Worm (Caenorhabditis elegans) whole organism, late embryonic: ENCODE measurements around the gene C10C5.4.

Experiments
- T23F11.4 ChIP-seq: fragments of 200-800 bp; sonication (Bioruptor generic); optimal IDR thresholded peaks from 2 replicates; lab custom pipeline; 2018; ENCODE audit warnings: mild to moderate bottlenecking, missing genetic modification characterization, missing compliant biosample characterization
- Y22D7AL.16 ChIP-seq: sonication (generic microtip); optimal IDR thresholded peaks from 2 replicates; lab custom pipeline; 2016; ENCODE audit warnings: missing genetic modification characterization, missing compliant biosample characterization
- ceh-18 ChIP-seq: sonication (generic microtip); optimal IDR thresholded peaks from 2 replicates; lab custom pipeline; 2016; ENCODE audit warnings: missing genetic modification characterization, missing compliant biosample characterization
- ceh-2 ChIP-seq: sonication (generic microtip); optimal IDR thresholded peaks from 2 replicates; lab custom pipeline; 2016; ENCODE audit warnings: missing genotype, missing genetic modification characterization, missing compliant biosample characterization
- ceh-31 ChIP-seq: sonication (generic microtip); optimal IDR thresholded peaks from 2 replicates; lab custom pipeline; 2016; ENCODE audit warnings: missing genetic modification characterization, missing compliant biosample characterization
- ceh-34 ChIP-seq: sonication (generic microtip); optimal IDR thresholded peaks from 2 replicates; lab custom pipeline; 2016; ENCODE audit warnings: mild to moderate bottlenecking, missing genetic modification characterization, missing compliant biosample characterization
- che-1 ChIP-seq: sonication (generic microtip); optimal IDR thresholded peaks from 2 replicates; lab custom pipeline; 2016; ENCODE audit warnings: mild to moderate bottlenecking, missing genetic modification characterization, missing compliant biosample characterization
- elt-2 ChIP-seq: sonication (generic microtip); optimal IDR thresholded peaks from 2 replicates; lab custom pipeline; 2016; ENCODE audit warnings: missing genetic modification reagents, missing genetic modification characterization, missing compliant biosample characterization
- elt-4 ChIP-seq: sonication (generic microtip); optimal IDR thresholded peaks from 2 replicates; lab custom pipeline; 2016; ENCODE audit warnings: missing genetic modification characterization, missing compliant biosample characterization
- fax-1 ChIP-seq: sonication (generic microtip); optimal IDR thresholded peaks from 2 replicates; lab custom pipeline; 2016; ENCODE audit warnings: missing genotype, missing genetic modification characterization, missing compliant biosample characterization
- gmeb-2 ChIP-seq: sonication (generic microtip); optimal IDR thresholded peaks from 2 replicates; lab custom pipeline; 2016; ENCODE audit warnings: missing genetic modification characterization, inconsistent platforms, missing compliant biosample characterization
- hlh-15 ChIP-seq: sonication (generic microtip); optimal IDR thresholded peaks from 2 replicates; lab custom pipeline; 2016; ENCODE audit warnings: missing genetic modification characterization, missing compliant biosample characterization
- hlh-6 ChIP-seq: sonication (generic microtip); optimal IDR thresholded peaks from 2 replicates; lab custom pipeline; 2016; ENCODE audit warnings: missing genotype, missing genetic modification characterization, missing compliant biosample characterization
- hlh-8 ChIP-seq: sonication (generic microtip); optimal IDR thresholded peaks from 2 replicates; lab custom pipeline; 2016; ENCODE audit warnings: missing genotype, missing genetic modification characterization, missing compliant biosample characterization
- lin-11 ChIP-seq: fragments of 200-800 bp; sonication (Bioruptor generic); optimal IDR thresholded peaks from 2 replicates; lab custom pipeline; 2018; ENCODE audit warnings: mild to moderate bottlenecking, missing genetic modification characterization, missing compliant biosample characterization
- madf-2 ChIP-seq: sonication (generic microtip); optimal IDR thresholded peaks from 2 replicates; lab custom pipeline; 2017; ENCODE audit warnings: missing genetic modification characterization, missing compliant biosample characterization
- mec-3 ChIP-seq: sonication (generic microtip); optimal IDR thresholded peaks from 2 replicates; lab custom pipeline; 2016; ENCODE audit warnings: borderline replicate concordance, missing genetic modification characterization, missing compliant biosample characterization
- nfya-1 ChIP-seq: sonication (generic microtip); optimal IDR thresholded peaks from 2 replicates; lab custom pipeline; 2017; ENCODE audit warnings: missing genetic modification characterization, mild to moderate bottlenecking, missing compliant biosample characterization, antibody characterized with exemption, moderate library complexity
- nhr-232 ChIP-seq: sonication (generic microtip); optimal IDR thresholded peaks from 2 replicates; lab custom pipeline; 2016; ENCODE audit warnings: missing genetic modification characterization, missing compliant biosample characterization
- npax-4 ChIP-seq: sonication (generic microtip); optimal IDR thresholded peaks from 2 replicates; lab custom pipeline; 2016; ENCODE audit warnings: missing genetic modification characterization, missing compliant biosample characterization
- odd-2 ChIP-seq: sonication (generic microtip); optimal IDR thresholded peaks from 2 replicates; lab custom pipeline; 2017; ENCODE audit warnings: antibody characterized with exemption, mild to moderate bottlenecking, missing genetic modification characterization, missing compliant biosample characterization
- pag-3 ChIP-seq: sonication (generic microtip); optimal IDR thresholded peaks from 2 replicates; lab custom pipeline; 2016; ENCODE audit warnings: missing compliant biosample characterization, missing genetic modification characterization, borderline replicate concordance
- pax-1 ChIP-seq: fragments of 150-350 bp; optimal IDR thresholded peaks from 2 replicates; lab custom pipeline; 2014; ENCODE audit warnings: missing biosample characterization, missing genetic modification characterization
- pha-2 ChIP-seq: sonication (generic microtip); optimal IDR thresholded peaks from 2 replicates; lab custom pipeline; 2017; ENCODE audit warnings: mild to moderate bottlenecking, missing genetic modification characterization, missing compliant biosample characterization
- pha-4 ChIP-seq: fragments of 150-350 bp; optimal IDR thresholded peaks from 2 replicates; lab custom pipeline; 2018; ENCODE audit warnings: missing biosample characterization, missing genetic modification reagents, missing genetic modification characterization
- rnt-1 ChIP-seq: sonication (generic microtip); optimal IDR thresholded peaks from 2 replicates; lab custom pipeline; 2016; ENCODE audit warnings: missing genetic modification characterization, missing compliant biosample characterization
- sdc-2 ChIP-seq: sonication (generic microtip); optimal IDR thresholded peaks from 2 replicates; lab custom pipeline; 2016; ENCODE audit warnings: missing genotype, missing genetic modification characterization, missing compliant biosample characterization
- sox-4 ChIP-seq: sonication (generic microtip); optimal IDR thresholded peaks from 2 replicates; lab custom pipeline; 2017; ENCODE audit warnings: mild to moderate bottlenecking, missing genetic modification characterization, inconsistent platforms, missing compliant biosample characterization
- tbx-2 ChIP-seq: sonication (generic microtip); optimal IDR thresholded peaks from 2 replicates; lab custom pipeline; 2016; ENCODE audit warnings: missing genetic modification characterization, missing compliant biosample characterization
- tbx-7 ChIP-seq: sonication (generic microtip); optimal IDR thresholded peaks from 2 replicates; lab custom pipeline; 2016; ENCODE audit warnings: missing genotype, missing genetic modification characterization, missing compliant biosample characterization
- ttx-3 ChIP-seq: sonication (generic microtip); optimal IDR thresholded peaks from 2 replicates; lab custom pipeline; 2016; ENCODE audit warnings: missing genetic modification reagents, missing genetic modification characterization, missing compliant biosample characterization
- unc-42 ChIP-seq: sonication (generic microtip); optimal IDR thresholded peaks from 2 replicates; lab custom pipeline; 2016; ENCODE audit warnings: missing genotype, missing genetic modification characterization, missing compliant biosample characterization
- unc-86 ChIP-seq: sonication (generic microtip); optimal IDR thresholded peaks from 2 replicates; lab custom pipeline; 2016; ENCODE audit warnings: missing genetic modification characterization, missing compliant biosample characterization
- zip-5 ChIP-seq: sonication (generic microtip); optimal IDR thresholded peaks from 2 replicates; lab custom pipeline; 2016; ENCODE audit warnings: missing genetic modification characterization, missing compliant biosample characterization

Gene C10C5.4

DNA sequence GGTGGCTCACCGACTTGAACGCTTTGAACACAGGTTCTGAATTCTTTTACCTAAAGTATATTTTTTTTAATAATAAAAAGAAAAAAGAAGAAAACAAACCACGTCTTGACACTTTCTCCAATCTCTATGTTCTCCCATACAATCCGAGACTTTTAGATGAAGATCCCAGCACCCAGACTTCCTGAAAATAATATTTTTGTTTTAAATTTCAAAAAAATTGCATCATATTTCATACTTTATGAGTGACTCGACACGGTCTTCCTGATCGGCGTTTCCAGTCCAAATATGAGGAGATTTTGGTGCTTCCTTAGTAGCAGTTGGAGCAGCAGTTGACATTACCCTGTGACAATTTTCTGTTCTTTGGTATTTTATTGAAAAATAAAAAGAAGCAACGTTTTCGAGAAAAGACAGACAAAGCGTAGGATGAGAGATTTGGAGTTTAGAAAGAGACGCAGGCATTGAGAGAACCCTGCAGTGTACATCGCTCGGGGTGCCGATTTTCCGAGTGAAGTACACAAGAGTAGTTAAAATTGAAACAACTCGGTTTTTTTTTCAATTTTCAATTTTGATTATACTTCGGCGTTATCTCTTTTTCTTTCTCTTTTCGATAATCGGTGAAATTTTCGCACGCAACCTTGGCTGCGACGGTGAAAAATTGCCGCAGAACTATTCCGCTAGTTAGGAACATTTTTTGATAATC lies 42.6 kb upstream of the C10C5.4 start, which contains the start of the genes coa-4 and T20D3.14:
TSS of gene coa-4 (minus strand) at position 51 of the 700 bp plus-strand sequence.
TSS of gene T20D3.14 (minus strand) at position 358 of the 700 bp plus-strand sequence.
- TF ChIP-seq nhr-232 (tag; lab: Kevin White, UChicago), result no peak
- TF ChIP-seq lin-11 (tag; lab: Kevin White, UChicago), result no peak
- TF ChIP-seq mec-3, result no peak
- TF ChIP-seq Y22D7AL.16 (tag; lab: Kevin White, UChicago), result no peak
- TF ChIP-seq sdc-2, result no peak
- TF ChIP-seq npax-4, result no peak
- no peak for TF ChIP-seq hlh-6 (tag; lab: Kevin White, UChicago)
- no peak for TF ChIP-seq nfya-1 (tag; lab: Kevin White, UChicago)
- TF ChIP-seq madf-2 (tag; lab: Kevin White, UChicago), result no peak
- no peak for TF ChIP-seq rnt-1
- no peak for TF ChIP-seq ceh-34 (tag; lab: Kevin White, UChicago)
- TF ChIP-seq, all 69 proteins: peak for 0

- no peak for TF ChIP-seq pha-2
- peak; percentile 7 for TF ChIP-seq ceh-2 (tag; lab: Kevin White, UChicago)
- TF ChIP-seq mec-3, result no peak
- TF ChIP-seq fax-1 (tag; lab: Kevin White, UChicago), result no peak
- no peak for TF ChIP-seq sox-4
- TF ChIP-seq pax-1 (tag; lab: Kevin White, UChicago), result no peak
- TF ChIP-seq unc-86 (tag; lab: Kevin White, UChicago), result no peak
- no peak for TF ChIP-seq hlh-8 (tag; lab: Kevin White, UChicago)
- no peak for TF ChIP-seq pag-3 (tag; lab: Kevin White, UChicago)
- TF ChIP-seq tbx-2 (tag; lab: Kevin White, UChicago), result peak; percentile 7
- no peak for TF ChIP-seq ceh-18 (tag; lab: Kevin White, UChicago)
These were observed 41.7 kb upstream of the C10C5.4 start, which contains the start of gene T20D3.5 for ce11 chrIV:9336538-9337090. Gene T20D3.5, plus strand, starts transcription at chrIV:9337040.

- TF ChIP-seq tbx-7 (tag; lab: Kevin White, UChicago) (no peak), gmeb-2 (tag; lab: Kevin White, UChicago) (no peak), che-1 (tag; lab: Kevin White, UChicago) (no peak), pha-4 (tag; lab: Kevin White, UChicago) (no peak), T23F11.4 (no peak)
These were observed 39.1 kb upstream of the C10C5.4 start, which contains the start of gene T20D3.6 for ce11 chrIV:9339205-9339604. Gene T20D3.6, minus strand, starts transcription at chrIV:9339305.

DNA sequence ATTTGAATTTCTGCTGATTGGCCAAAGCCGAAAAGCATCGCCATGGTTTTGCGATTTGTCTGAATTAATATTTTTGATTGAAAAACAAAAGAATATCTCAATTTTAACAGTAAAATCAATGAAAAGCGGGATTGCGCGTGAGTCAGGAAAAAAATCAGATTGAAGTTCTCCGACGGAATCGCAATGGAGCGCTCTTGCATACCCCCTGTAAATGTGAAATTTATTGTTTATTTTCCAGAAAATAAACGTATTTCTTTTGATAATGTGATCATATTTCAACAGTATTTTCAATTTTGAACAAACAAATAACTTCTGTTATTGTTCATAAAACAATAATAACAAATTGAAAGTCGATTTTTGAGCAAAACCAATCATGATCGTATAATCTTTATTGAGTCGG lies 36.8 kb upstream of the C10C5.4 start, which contains the start of gene vps-26:
TSS of gene vps-26 (minus strand) at position 200 of the 400 bp plus-strand sequence.
- TF ChIP-seq tbx-2 (tag; lab: Kevin White, UChicago) (no peak), pha-2 (no peak), ttx-3 (tag; lab: Kevin White, UChicago) (no peak), odd-2 (tag; lab: Kevin White, UChicago) (no peak), zip-5 (tag; lab: Kevin White, UChicago) (no peak), ceh-2 (tag; lab: Kevin White, UChicago) (no peak), hlh-15 (no peak), elt-2 (no peak), elt-4 (tag; lab: Kevin White, UChicago) (no peak), mec-3 (no peak), ceh-31 (tag; lab: Kevin White, UChicago) (no peak)

DNA sequence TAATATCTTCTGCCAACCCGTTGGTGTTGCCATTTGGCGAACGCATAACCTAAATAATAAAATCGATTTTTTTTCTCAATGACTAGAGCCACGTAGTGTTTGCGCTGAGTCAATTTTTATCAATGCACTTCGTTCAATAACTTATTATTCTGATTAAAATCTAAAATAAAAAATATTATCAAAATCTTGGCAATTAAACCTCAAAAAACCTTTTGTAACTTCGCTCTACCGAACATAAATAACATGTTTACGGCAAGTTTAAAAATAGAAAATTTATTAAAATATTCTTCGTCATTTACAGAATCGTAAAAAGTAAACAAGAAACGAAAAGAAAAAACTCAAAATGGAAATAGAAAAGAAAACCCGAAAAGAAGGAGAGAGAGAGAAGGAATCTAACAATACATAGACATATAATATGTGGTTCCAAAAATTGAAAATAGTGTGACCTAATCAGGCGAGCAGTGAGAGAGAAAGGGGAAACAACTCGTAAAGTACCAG lies 35.2 kb upstream of the C10C5.4 start, which contains the start of gene pigc-1:
TSS of gene pigc-1 (minus strand) at position 51 of the 498 bp plus-strand sequence.
- no peak for TF ChIP-seq ceh-31 (tag; lab: Kevin White, UChicago)
- TF ChIP-seq unc-42 (tag; lab: Kevin White, UChicago), result peak; percentile 8
- TF ChIP-seq, all 69 proteins: peak for 1
